Worm (Caenorhabditis elegans): ENCODE results near the gene Y14H12B.1.
A peak's percentile ranks its signal among the peaks of the same experiment; 100 is the strongest.

Gene Y14H12B.1

DNA sequence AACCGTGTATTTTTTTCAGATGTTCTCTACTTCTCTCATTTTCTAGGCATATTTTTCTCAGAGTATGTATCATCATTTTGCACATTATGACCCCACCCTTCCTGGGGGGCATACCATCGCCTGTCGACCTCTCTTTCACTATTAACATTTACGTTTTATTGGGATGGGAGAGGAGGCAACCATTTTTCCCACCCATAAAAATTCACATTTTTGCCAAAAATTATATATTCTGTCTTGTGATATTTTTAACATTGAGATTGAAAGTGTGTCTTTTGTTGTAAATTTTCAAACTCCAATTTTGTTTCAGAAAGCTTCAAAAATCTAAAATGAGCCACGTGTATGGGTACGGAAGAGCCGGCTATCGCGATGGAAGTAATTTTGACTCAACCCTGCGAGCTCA is 39.5 kb upstream of the Y14H12B.1 start, which contains the start of gene F53C3.7:
TSS of gene F53C3.7 (plus strand) at position 301 of the 400 bp plus-strand sequence.
- no peak for TF ChIP-seq ztf-3 (GFP tag; optimal IDR thresholded peaks at IDR 0.05)
- TF ChIP-seq hlh-26 (GFP tag; conservative IDR thresholded peaks at IDR 0.05), result no peak
- TF ChIP-seq ama-1 (optimal IDR thresholded peaks at IDR 0.05), result no peak
- no peak for TF ChIP-seq ama-1 (GFP tag; optimal IDR thresholded peaks at IDR 0.05)
- no peak for TF ChIP-seq B0336.3 (GFP tag; IDR thresholded peaks at IDR 0.05)
- no peak for TF ChIP-seq him-1 (tag; optimal IDR thresholded peaks at IDR 0.05)
- no peak for TF ChIP-seq lin-35 (GFP tag; optimal IDR thresholded peaks at IDR 0.05)

DNA sequence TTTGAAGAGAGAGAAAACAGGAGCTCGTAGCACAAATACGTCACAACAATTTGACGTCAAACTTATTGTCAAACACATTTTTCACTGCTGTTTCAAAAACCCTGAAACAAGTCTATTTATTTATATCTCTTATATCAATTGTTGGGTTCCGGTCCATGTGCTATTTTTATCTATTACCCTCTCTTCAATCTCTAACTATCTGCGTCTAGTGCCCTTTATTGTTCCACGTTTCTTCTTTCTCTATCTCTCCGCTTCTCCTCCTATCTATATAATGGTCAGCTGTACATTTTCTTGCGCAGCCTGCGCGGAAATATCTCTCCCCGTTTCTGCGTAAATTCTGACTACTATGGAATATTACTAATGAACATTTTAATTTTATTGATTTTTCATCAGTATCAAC is 37.3 kb upstream of the Y14H12B.1 start:
- TF ChIP-seq nhr-80 (tag; optimal IDR thresholded peaks at IDR 0.05) (no peak), hmg-1.2 (GFP tag; IDR thresholded peaks at IDR 0.05) (peak; percentile 88), dpff-1 (tag; optimal IDR thresholded peaks at IDR 0.05) (no peak), sptf-2 (GFP tag; optimal IDR thresholded peaks at IDR 0.05) (no peak), mxl-1 (tag; optimal IDR thresholded peaks at IDR 0.05) (no peak), dox-1 (GFP tag; IDR thresholded peaks at IDR 0.05) (no peak), somi-1 (GFP tag; optimal IDR thresholded peaks at IDR 0.05) (no peak), ztf-3 (GFP tag; optimal IDR thresholded peaks at IDR 0.05) (no peak)

DNA sequence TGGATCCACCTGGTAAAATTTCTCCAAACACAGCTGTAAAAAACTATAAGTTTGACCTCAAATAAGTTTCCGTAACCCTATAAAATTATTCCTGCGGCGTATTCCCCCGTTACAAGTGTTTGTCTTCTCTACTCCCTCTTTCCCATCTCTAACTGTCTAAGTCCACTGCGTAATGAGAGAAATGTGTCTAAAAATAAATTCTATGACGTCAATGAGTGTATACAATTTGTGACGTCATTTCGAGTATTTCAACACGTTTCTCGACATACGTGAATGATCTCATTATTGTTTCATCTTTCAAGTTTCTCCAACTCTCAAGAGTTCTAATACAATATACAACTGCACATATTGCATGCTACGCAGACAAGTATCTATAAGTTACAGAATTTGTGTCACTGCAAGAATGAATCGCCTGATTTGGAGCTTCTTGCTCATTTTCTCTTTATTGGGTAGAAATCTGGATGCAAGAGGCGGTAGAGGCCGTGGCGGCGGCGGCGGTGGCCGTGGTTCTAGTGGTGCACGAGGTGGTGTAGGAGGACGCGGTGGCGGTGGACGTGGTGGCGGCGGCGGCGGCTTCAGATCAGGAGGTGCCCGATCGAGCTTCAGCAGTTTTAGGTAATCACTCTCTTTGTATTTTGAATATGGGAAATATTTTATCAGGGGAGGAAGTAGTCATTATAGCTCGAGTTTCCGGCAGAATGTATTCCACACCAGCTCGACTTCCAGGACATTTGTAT is 36.3 kb upstream of the Y14H12B.1 start, which contains the start of gene F53C3.6:
TSS of gene F53C3.6 (plus strand) at position 385 of the 737 bp plus-strand sequence.
- no peak for TF ChIP-seq F23B12.7 (tag; optimal IDR thresholded peaks at IDR 0.05; ENCODE audit: insufficient read depth)
- TF ChIP-seq let-607 (tag; optimal IDR thresholded peaks at IDR 0.05), result no peak
- no peak for TF ChIP-seq F57C9.4 (tag; optimal IDR thresholded peaks at IDR 0.05)
- TF ChIP-seq attf-3 (GFP tag; conservative IDR thresholded peaks at IDR 0.05), result no peak
- no peak for TF ChIP-seq ztf-6 (GFP tag; IDR thresholded peaks at IDR 0.05)
- TF ChIP-seq ceh-91 (GFP tag; IDR thresholded peaks at IDR 0.05), result no peak
- no peak for TF ChIP-seq madf-8 (GFP tag; conservative IDR thresholded peaks at IDR 0.05)
- no peak for TF ChIP-seq snpc-1.3 (tag; optimal IDR thresholded peaks at IDR 0.05; ENCODE audit: insufficient read depth)
- 0 out of 2 replicates have a peak, but pooled peaks have one; percentile 28 for TF ChIP-seq dox-1 (GFP tag; IDR thresholded peaks at IDR 0.05)
- no peak for TF ChIP-seq Y56A3A.18 (GFP tag; IDR thresholded peaks at IDR 0.05)
- TF ChIP-seq dpff-1 (tag; optimal IDR thresholded peaks at IDR 0.05), result no peak
- TF ChIP-seq egrh-3 (GFP tag; IDR thresholded peaks at IDR 0.05), result peak; percentile 85
- TF ChIP-seq zfh-2 (GFP tag; conservative IDR thresholded peaks at IDR 0.05), result peak; percentile 92
- no peak for TF ChIP-seq rpc-1 (optimal IDR thresholded peaks at IDR 0.05)
- TF ChIP-seq rpc-1 (tag; optimal IDR thresholded peaks at IDR 0.05), result no peak
- TF ChIP-seq pbrm-1 (GFP tag; IDR thresholded peaks at IDR 0.05), result no peak
- TF ChIP-seq lsy-27 (tag; optimal IDR thresholded peaks at IDR 0.05; ENCODE audit: borderline replicate concordance, insufficient read depth), result no peak
- peak; percentile 31 for TF ChIP-seq attf-5 (GFP tag; optimal IDR thresholded peaks at IDR 0.05)
- no peak for TF ChIP-seq F52B5.7 (tag; optimal IDR thresholded peaks at IDR 0.05)
- TF ChIP-seq cebp-2 (GFP tag; IDR thresholded peaks at IDR 0.05), result no peak
- peak; percentile 93 for TF ChIP-seq atf-7 (tag; optimal IDR thresholded peaks at IDR 0.05)
- TF ChIP-seq lin-35 (GFP tag; optimal IDR thresholded peaks at IDR 0.05), result peak in 1 of 3 experiments; percentile 24
- no peak for TF ChIP-seq hmg-20 (GFP tag; IDR thresholded peaks at IDR 0.05)
- TF ChIP-seq ceh-58 (GFP tag; IDR thresholded peaks at IDR 0.05), result no peak
- no peak for TF ChIP-seq mes-4 (tag; optimal IDR thresholded peaks at IDR 0.05)
- TF ChIP-seq tbx-9 (tag; optimal IDR thresholded peaks at IDR 0.05; ENCODE audit: borderline replicate concordance), result no peak
- TF ChIP-seq madf-6 (GFP tag; IDR thresholded peaks at IDR 0.05), result no peak
- no peak for TF ChIP-seq F57A8.1 (GFP tag; optimal IDR thresholded peaks at IDR 0.05)
- TF ChIP-seq chd-7 (tag; optimal IDR thresholded peaks at IDR 0.05), result no peak
- TF ChIP-seq unc-62 (GFP tag; optimal IDR thresholded peaks at IDR 0.05), result peak; percentile 16
- no peak for TF ChIP-seq B0019.2 (GFP tag; conservative IDR thresholded peaks at IDR 0.05)
- TF ChIP-seq Y95B8A.8 (GFP tag; IDR thresholded peaks at IDR 0.05), result no peak
- no peak for TF ChIP-seq Y53F4B.3 (GFP tag; IDR thresholded peaks at IDR 0.05)
- peak; percentile 31 for TF ChIP-seq ceh-27 (GFP tag; optimal IDR thresholded peaks at IDR 0.05)

Data from whole organism, young adult.